Worm (Caenorhabditis elegans) whole organism, midembryonic: Measurements from ENCODE around the gene srbc-12.

Experiments used
- T22C8.4 ChIP-seq: fragments of 200-800 bp; sonication (Bioruptor generic); IDR thresholded peaks from 2 replicates; pipeline ENCODE4 v1.3.6; 2022; ENCODE audit warnings: missing genetic modification characterization, missing compliant biosample characterization
- cog-1 ChIP-seq: sonication (generic microtip); optimal IDR thresholded peaks from 2 replicates; lab custom pipeline; 2016; ENCODE audit warnings: missing genetic modification characterization, missing compliant biosample characterization
- flt-1 ChIP-seq: fragments of 200-800 bp; sonication (Bioruptor generic); IDR thresholded peaks from 2 replicates; pipeline ENCODE4 v1.3.6; 2022; ENCODE audit warnings: missing genetic modification characterization, missing compliant biosample characterization
- klf-2 ChIP-seq: fragments of 200-800 bp; sonication (Bioruptor generic); conservative IDR thresholded peaks from 2 replicates; pipeline ENCODE4 v1.3.6; 2022; ENCODE audit warnings: missing genetic modification reagents, missing genetic modification characterization, missing compliant biosample characterization
- med-1 ChIP-seq: sonication (generic microtip); optimal IDR thresholded peaks from 2 replicates; lab custom pipeline; 2017; ENCODE audit warnings: missing genetic modification characterization, mild to moderate bottlenecking, missing compliant biosample characterization, antibody characterized with exemption, missing genetic modification reagents; ENCODE audit not compliant: insufficient read depth
- ztf-23 ChIP-seq: fragments of 200-800 bp; sonication (Bioruptor generic); IDR thresholded peaks from 2 replicates; pipeline ENCODE4 v1.3.6; 2022; ENCODE audit warnings: missing genetic modification reagents, missing genetic modification characterization, missing compliant biosample characterization
- ztf-29 ChIP-seq: fragments of 200-800 bp; sonication (Bioruptor generic); IDR thresholded peaks from 2 replicates; pipeline ENCODE4 v1.3.6; 2022; ENCODE audit warnings: missing genetic modification reagents, missing genetic modification characterization, missing compliant biosample characterization

ce11 chrV:875945-876344 is 26.3 kb downstream of the srbc-12 start, which contains the start of gene T02B11.9:
- TF ChIP-seq med-1 (GFP tag; lab: Kevin White, UChicago) (no peak), T22C8.4 (GFP tag; lab: Robert Waterston, UW) (no peak), ztf-23 (GFP tag; lab: Robert Waterston, UW) (no peak), cog-1 (tag; lab: Kevin White, UChicago) (no peak), klf-2 (no peak), flt-1 (no peak), ztf-29 (GFP tag; lab: Robert Waterston, UW) (no peak)
